Worm (Caenorhabditis elegans) whole organism, L2 larva: ENCODE results near the gene inx-10.

Source experiments
- C34F6.9 ChIP-seq: fragments of 150-350 bp; optimal IDR thresholded peaks from 2 replicates; lab custom pipeline; 2014; ENCODE audit warnings: missing biosample characterization, missing genetic modification characterization
- F13H6.1 ChIP-seq: sonication (generic microtip); optimal IDR thresholded peaks from 2 replicates; lab custom pipeline; 2016; ENCODE audit warnings: missing genetic modification characterization, missing compliant biosample characterization
- R02D3.7 ChIP-seq: fragments of 150-350 bp; optimal IDR thresholded peaks from 2 replicates; lab custom pipeline; 2014; ENCODE audit warnings: missing biosample characterization, missing genetic modification characterization
- Y55F3AM.14 ChIP-seq: fragments of 200-800 bp; sonication (Bioruptor generic); optimal IDR thresholded peaks from 2 replicates; lab custom pipeline; 2018; ENCODE audit warnings: mild to moderate bottlenecking, missing genetic modification characterization, missing compliant biosample characterization
- alr-1 ChIP-seq: fragments of 150-350 bp; optimal IDR thresholded peaks from 2 replicates; lab custom pipeline; 2014; ENCODE audit warnings: missing biosample characterization, missing genetic modification characterization
- aly-2 ChIP-seq: fragments of 150-350 bp; optimal IDR thresholded peaks from 2 replicates; lab custom pipeline; 2014; ENCODE audit warnings: missing biosample characterization, missing genetic modification characterization
- ama-1 ChIP-seq: fragments of 150-350 bp; optimal IDR thresholded peaks from 2 replicates; lab custom pipeline; 2018; ENCODE audit warnings: inconsistent platforms
- ceh-16 ChIP-seq: fragments of 150-350 bp; optimal IDR thresholded peaks from 2 replicates; lab custom pipeline; 2014; ENCODE audit warnings: missing biosample characterization, missing genetic modification characterization
- ceh-82 ChIP-seq: fragments of 150-350 bp; optimal IDR thresholded peaks from 2 replicates; lab custom pipeline; 2014; ENCODE audit warnings: missing biosample characterization, missing genetic modification characterization
- dmd-4 ChIP-seq: sonication (generic microtip); optimal IDR thresholded peaks from 2 replicates; lab custom pipeline; 2017; ENCODE audit warnings: missing biosample characterization, missing genetic modification characterization
- egl-27 ChIP-seq: sonication (generic microtip); optimal IDR thresholded peaks from 3 replicates; lab custom pipeline; 2017; ENCODE audit warnings: missing biosample characterization, missing genetic modification reagents, missing genetic modification characterization
- elt-1 ChIP-seq: fragments of 150-350 bp; optimal IDR thresholded peaks from 2 replicates; lab custom pipeline; 2014; ENCODE audit warnings: missing biosample characterization, missing genetic modification characterization
- fos-1 ChIP-seq: fragments of 150-350 bp; optimal IDR thresholded peaks from 2 replicates; lab custom pipeline; 2014; ENCODE audit warnings: missing biosample characterization, missing genetic modification characterization
- gmeb-1 ChIP-seq: fragments of 150-350 bp; optimal IDR thresholded peaks from 2 replicates; lab custom pipeline; 2014; ENCODE audit warnings: missing biosample characterization, missing genetic modification characterization
- lin-11 ChIP-seq: fragments of 150-350 bp; sonication (generic microtip); optimal IDR thresholded peaks from 2 replicates; lab custom pipeline; 2014; ENCODE audit warnings: missing biosample characterization, missing genetic modification characterization, inconsistent platforms, mixed read lengths
- lin-13 ChIP-seq: fragments of 150-350 bp; optimal IDR thresholded peaks from 2 replicates; lab custom pipeline; 2014; ENCODE audit warnings: missing biosample characterization, missing genetic modification reagents, missing genetic modification characterization
- lin-39 ChIP-seq: fragments of 150-350 bp; optimal IDR thresholded peaks from 2 replicates; lab custom pipeline; 2014; ENCODE audit warnings: missing biosample characterization, missing genetic modification reagents, missing genetic modification characterization
- lsy-2 ChIP-seq, 2 experiments: fragments of 150-350 bp in 1 of 2; sonication (generic microtip) in 1 of 2; optimal IDR thresholded peaks; 2 replicates each; lab custom pipeline; 2014 to 2017; ENCODE audit warnings: missing biosample characterization in 2 of 2, missing genetic modification characterization in 2 of 2
- mab-5 ChIP-seq: fragments of 150-350 bp; optimal IDR thresholded peaks from 2 replicates; lab custom pipeline; 2014; ENCODE audit warnings: missing biosample characterization, missing genetic modification characterization
- mbf-1 ChIP-seq: sonication (generic microtip); optimal IDR thresholded peaks from 2 replicates; lab custom pipeline; 2017; ENCODE audit warnings: missing biosample characterization, missing genetic modification characterization
- mdl-1 ChIP-seq, 2 experiments: fragments of 150-350 bp in 1 of 2; sonication (generic microtip) in 1 of 2; optimal IDR thresholded peaks; 2 replicates each; lab custom pipeline; 2017; ENCODE audit warnings: missing biosample characterization in 2 of 2, missing genetic modification characterization in 2 of 2
- nhr-10 ChIP-seq: sonication (generic microtip); optimal IDR thresholded peaks from 2 replicates; lab custom pipeline; 2017; ENCODE audit warnings: missing biosample characterization, missing genetic modification characterization
- nhr-11 ChIP-seq: fragments of 150-350 bp; optimal IDR thresholded peaks from 2 replicates; lab custom pipeline; 2014; ENCODE audit warnings: missing biosample characterization, missing genetic modification characterization
- nhr-12 ChIP-seq: fragments of 150-350 bp; optimal IDR thresholded peaks from 2 replicates; lab custom pipeline; 2014; ENCODE audit warnings: missing biosample characterization, missing genetic modification characterization
- nhr-21 ChIP-seq: fragments of 150-350 bp; optimal IDR thresholded peaks from 2 replicates; lab custom pipeline; 2014; ENCODE audit warnings: missing biosample characterization, missing genetic modification characterization
- nhr-23 ChIP-seq: fragments of 150-350 bp; optimal IDR thresholded peaks from 2 replicates; lab custom pipeline; 2014; ENCODE audit warnings: missing biosample characterization, missing genetic modification reagents, missing genetic modification characterization
- nhr-25 ChIP-seq: fragments of 150-350 bp; sonication (generic microtip); optimal IDR thresholded peaks from 3 replicates; lab custom pipeline; 2014; ENCODE audit warnings: missing biosample characterization, missing genetic modification characterization
- nhr-6 ChIP-seq: fragments of 150-350 bp; optimal IDR thresholded peaks from 2 replicates; lab custom pipeline; 2014; ENCODE audit warnings: missing biosample characterization, missing genetic modification characterization
- nhr-77 ChIP-seq: fragments of 150-350 bp; optimal IDR thresholded peaks from 2 replicates; lab custom pipeline; 2014; ENCODE audit warnings: missing biosample characterization, missing genetic modification characterization
- peb-1 ChIP-seq: fragments of 150-350 bp; optimal IDR thresholded peaks from 2 replicates; lab custom pipeline; 2014; ENCODE audit warnings: missing biosample characterization, missing genetic modification characterization
- sem-4 ChIP-seq: fragments of 150-350 bp; optimal IDR thresholded peaks from 2 replicates; lab custom pipeline; 2014; ENCODE audit warnings: missing biosample characterization, missing genetic modification reagents, missing genetic modification characterization
- skn-1 ChIP-seq: sonication (generic microtip); optimal IDR thresholded peaks from 2 replicates; lab custom pipeline; 2017; ENCODE audit warnings: missing biosample characterization, missing genetic modification characterization
- sma-3 ChIP-seq: sonication (generic microtip); optimal IDR thresholded peaks from 2 replicates; lab custom pipeline; 2016; ENCODE audit warnings: missing genetic modification reagents, missing genetic modification characterization, missing compliant biosample characterization
- sma-9 ChIP-seq, 2 experiments: fragments of 150-350 bp in 1 of 2; sonication (generic microtip) in 1 of 2; optimal IDR thresholded peaks; 2 replicates each; lab custom pipeline; 2014 to 2016; ENCODE audit warnings: missing genetic modification characterization in 2 of 2, mild to moderate bottlenecking in 1 of 2, missing biosample characterization in 1 of 2, missing compliant biosample characterization in 1 of 2, missing genetic modification reagents in 1 of 2, moderate library complexity in 1 of 2
- snpc-4 ChIP-seq: fragments of 150-350 bp; optimal IDR thresholded peaks from 2 replicates; lab custom pipeline; 2014; ENCODE audit warnings: missing biosample characterization, missing genetic modification characterization
- unc-55 ChIP-seq: fragments of 150-350 bp; sonication (generic microtip); optimal IDR thresholded peaks from 3 replicates; lab custom pipeline; 2014; ENCODE audit warnings: missing biosample characterization, missing genetic modification reagents, missing genetic modification characterization
- unc-62 ChIP-seq: fragments of 150-350 bp; optimal IDR thresholded peaks from 2 replicates; lab custom pipeline; 2014; ENCODE audit warnings: missing biosample characterization, missing genetic modification reagents, missing genetic modification characterization
- zag-1 ChIP-seq: fragments of 150-350 bp; optimal IDR thresholded peaks from 2 replicates; lab custom pipeline; 2014; ENCODE audit warnings: missing biosample characterization, missing genetic modification characterization
- ztf-11 ChIP-seq: sonication (generic microtip); optimal IDR thresholded peaks from 2 replicates; lab custom pipeline; 2017; ENCODE audit warnings: missing biosample characterization, missing genetic modification characterization
- ztf-4 ChIP-seq: fragments of 150-350 bp; optimal IDR thresholded peaks from 2 replicates; lab custom pipeline; 2014; ENCODE audit warnings: missing biosample characterization, missing genetic modification characterization

Gene inx-10

DNA sequence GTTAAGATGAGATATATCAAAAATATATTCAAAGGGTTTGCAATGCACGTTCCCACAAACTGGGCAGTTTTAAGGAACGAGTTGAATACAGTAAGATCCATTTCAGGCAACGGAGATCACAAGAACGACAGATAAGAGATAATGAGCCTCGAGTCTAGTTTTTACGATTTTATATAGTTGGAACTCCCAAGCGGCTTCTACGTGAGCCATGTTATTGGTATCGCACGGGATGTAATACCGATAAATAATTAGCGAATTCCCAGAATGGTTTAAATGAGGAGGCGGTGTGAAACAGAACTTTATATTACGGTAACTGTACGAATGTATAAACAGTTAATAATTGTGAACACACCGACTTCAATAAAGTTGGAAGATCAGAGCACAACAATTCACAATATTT is 8.4 kb downstream of the inx-10 start, which contains the start of gene str-177:
str-177 (minus strand) TSS at position 101 of the 400 bp plus-strand sequence.
- TF ChIP-seq unc-62 (GFP tag; lab: Kevin White, UChicago) (no peak), Y55F3AM.14 (GFP tag; lab: Kevin White, UChicago) (no peak), snpc-4 (tag; lab: Kevin White, UChicago) (no peak), C34F6.9 (tag; lab: Kevin White, UChicago) (no peak), mbf-1 (tag; lab: Kevin White, UChicago) (no peak), nhr-77 (tag; lab: Kevin White, UChicago) (no peak), unc-55 (GFP tag; lab: Kevin White, UChicago) (no peak), lin-39 (tag; lab: Kevin White, UChicago) (no peak), ceh-16 (tag; lab: Kevin White, UChicago) (no peak), zag-1 (tag; lab: Kevin White, UChicago) (no peak), F13H6.1 (tag; lab: Kevin White, UChicago) (no peak), ztf-11 (no peak), nhr-12 (no peak), sem-4 (tag; lab: Kevin White, UChicago) (no peak), skn-1 (tag; lab: Kevin White, UChicago) (no peak), elt-1 (no peak), aly-2 (tag; lab: Kevin White, UChicago) (no peak), mdl-1 (tag; optimal IDR thresholded peaks at IDR 0.05; lab: Kevin White, UChicago) (no peak)

DNA sequence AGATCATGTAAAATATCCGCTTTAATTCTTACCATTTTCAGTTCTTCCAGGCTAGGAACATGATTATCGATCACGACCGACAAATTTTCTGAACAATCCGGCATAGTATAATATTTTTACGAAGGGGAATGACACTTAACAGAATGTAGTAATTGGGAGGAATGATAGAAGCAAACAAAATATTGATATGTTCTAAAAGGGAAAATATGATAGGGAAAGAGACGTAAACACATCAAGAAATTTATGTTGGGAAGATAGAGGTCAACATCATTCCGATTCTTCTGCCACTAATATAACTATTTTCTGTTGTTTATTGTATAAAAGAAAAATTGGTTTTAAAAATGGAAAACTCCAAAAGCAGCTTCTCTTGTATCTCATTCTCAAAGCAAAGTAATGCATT is 10.2 kb downstream of the inx-10 start, which contains the start of gene C24B5.4:
C24B5.4 (minus strand) TSS at position 206 of the 400 bp plus-strand sequence.
- no peak for TF ChIP-seq unc-55 (GFP tag; lab: Kevin White, UChicago)
- TF ChIP-seq gmeb-1 (tag; lab: Kevin White, UChicago) = no peak
- TF ChIP-seq ama-1 = no peak
- no peak for TF ChIP-seq peb-1 (tag; lab: Kevin White, UChicago)
- no peak for TF ChIP-seq dmd-4 (tag; lab: Kevin White, UChicago)
- no peak for TF ChIP-seq nhr-21
- TF ChIP-seq nhr-23 (tag; lab: Kevin White, UChicago) = no peak
- TF ChIP-seq ceh-82 = no peak
- no peak for TF ChIP-seq egl-27 (tag; lab: Kevin White, UChicago)
- no peak for TF ChIP-seq sma-9 (GFP tag; optimal IDR thresholded peaks at IDR 0.05; lab: Kevin White, UChicago)
- no peak for TF ChIP-seq sma-9 (tag; optimal IDR thresholded peaks at IDR 0.05; lab: Kevin White, UChicago)
- TF ChIP-seq unc-62 (GFP tag; lab: Kevin White, UChicago) = no peak

DNA sequence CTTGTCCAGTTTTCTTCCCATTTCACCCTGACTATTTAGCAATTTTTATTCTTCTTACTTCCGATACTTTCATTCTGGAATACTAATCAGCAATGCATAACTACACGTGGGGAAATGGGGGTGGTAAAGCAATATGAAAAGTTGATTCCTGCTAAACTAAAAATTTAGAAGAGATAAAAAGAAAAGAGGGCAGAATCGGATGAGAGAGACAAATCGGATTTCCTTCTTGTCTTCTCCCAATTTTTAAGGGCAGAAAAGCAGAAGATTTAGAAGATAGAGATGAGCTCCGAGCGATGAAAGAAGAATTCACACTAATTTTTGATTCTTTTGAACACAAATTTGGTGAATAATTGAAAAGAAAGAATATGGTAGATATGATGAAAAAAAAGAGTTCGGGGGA is 13.2 kb downstream of the inx-10 start:
- TF ChIP-seq R02D3.7 (tag; lab: Kevin White, UChicago) (no peak), zag-1 (tag; lab: Kevin White, UChicago) (no peak), nhr-6 (tag; lab: Kevin White, UChicago) (no peak), sem-4 (tag; lab: Kevin White, UChicago) (peak; percentile 43), egl-27 (tag; lab: Kevin White, UChicago) (no peak), nhr-21 (no peak), ceh-16 (tag; lab: Kevin White, UChicago) (no peak), lin-11 (no peak), nhr-11 (tag; lab: Kevin White, UChicago) (no peak), F13H6.1 (tag; lab: Kevin White, UChicago) (no peak), snpc-4 (tag; lab: Kevin White, UChicago) (no peak), nhr-23 (tag; lab: Kevin White, UChicago) (no peak), nhr-10 (tag; lab: Kevin White, UChicago) (no peak), nhr-12 (no peak), nhr-25 (tag; lab: Kevin White, UChicago) (no peak), unc-62 (GFP tag; lab: Kevin White, UChicago) (no peak), skn-1 (tag; lab: Kevin White, UChicago) (no peak), lin-13 (GFP tag; lab: Kevin White, UChicago) (no peak), sma-3 (no peak), alr-1 (tag; lab: Kevin White, UChicago) (no peak), lin-39 (tag; lab: Kevin White, UChicago) (no peak), sma-9 (GFP tag; optimal IDR thresholded peaks at IDR 0.05; lab: Kevin White, UChicago) (no peak), sma-9 (tag; optimal IDR thresholded peaks at IDR 0.05; lab: Kevin White, UChicago) (no peak), aly-2 (tag; lab: Kevin White, UChicago) (no peak), mab-5 (no peak), fos-1 (tag; lab: Kevin White, UChicago) (no peak), dmd-4 (tag; lab: Kevin White, UChicago) (no peak), elt-1 (no peak), ama-1 (no peak), lsy-2 (tag; optimal IDR thresholded peaks at IDR 0.05; lab: Kevin White, UChicago) (peak in 1 of 2 experiments; percentile 22), ztf-4 (tag; lab: Kevin White, UChicago) (no peak), gmeb-1 (tag; lab: Kevin White, UChicago) (no peak), unc-55 (GFP tag; lab: Kevin White, UChicago) (peak; percentile 49), mdl-1 (tag; optimal IDR thresholded peaks at IDR 0.05; lab: Kevin White, UChicago) (peak in 1 of 2 experiments; percentile 5), C34F6.9 (tag; lab: Kevin White, UChicago) (peak; percentile 14)
- TF ChIP-seq, all 48 proteins: peak for 5
